Worm (Caenorhabditis elegans) whole organism, L4 larva: ENCODE results near the gene B0244.5.
A peak's percentile ranks its signal among the peaks of the same experiment; 100 is the strongest.

Source experiments
- D1046.2 ChIP-seq: fragments of 200-800 bp; sonication (Bioruptor generic); IDR thresholded peaks from 2 replicates; pipeline ENCODE4 v1.3.6; 2022; ENCODE audit warnings: missing genetic modification characterization, missing compliant biosample characterization
- F10B5.3 ChIP-seq: sonication (generic microtip); optimal IDR thresholded peaks from 2 replicates; lab custom pipeline; 2016; ENCODE audit warnings: mild to moderate bottlenecking, missing genetic modification characterization, missing compliant biosample characterization
- F26F4.8 ChIP-seq: fragments of 200-800 bp; sonication (Bioruptor generic); conservative IDR thresholded peaks from 2 replicates; pipeline ENCODE4 v1.3.6; 2022; ENCODE audit warnings: missing genetic modification characterization, missing compliant biosample characterization
- R02D3.7 ChIP-seq: fragments of 150-350 bp; sonication (generic microtip); optimal IDR thresholded peaks from 3 replicates; lab custom pipeline; 2014; ENCODE audit warnings: missing biosample characterization, missing genetic modification characterization
- T26A8.4 ChIP-seq: fragments of 200-800 bp; sonication (Bioruptor generic); IDR thresholded peaks from 2 replicates; pipeline ENCODE4 v1.3.6; 2022; ENCODE audit warnings: missing genetic modification characterization, missing compliant biosample characterization
- Y5F2A.4 ChIP-seq: fragments of 200-800 bp; sonication (Bioruptor generic); optimal IDR thresholded peaks from 2 replicates; lab custom pipeline; 2018; ENCODE audit warnings: mild to moderate bottlenecking, missing genetic modification characterization, missing compliant biosample characterization
- ZK546.5 ChIP-seq, 2 experiments: sonication (generic microtip); optimal IDR thresholded peaks; 2 replicates each; lab custom pipeline; 2017; ENCODE audit warnings: missing biosample characterization in 2 of 2, missing genetic modification characterization in 2 of 2
- aha-1 ChIP-seq: fragments of 150-350 bp; peaks from one replicate; lab custom pipeline; 2014; ENCODE audit warnings: missing biosample characterization, missing genetic modification characterization
- aly-2 ChIP-seq: sonication (generic microtip); optimal IDR thresholded peaks from 2 replicates; lab custom pipeline; 2018; ENCODE audit warnings: missing biosample characterization, missing genetic modification characterization
- ama-1 ChIP-seq: fragments of 150-350 bp; optimal IDR thresholded peaks from 2 replicates; lab custom pipeline; 2014; ENCODE audit warnings: inconsistent platforms, mixed read lengths
- attf-4 ChIP-seq: sonication (generic microtip); optimal IDR thresholded peaks from 3 replicates; lab custom pipeline; 2017; ENCODE audit warnings: missing biosample characterization, missing genetic modification characterization
- ceh-20 ChIP-seq: fragments of 200-800 bp; sonication (Bioruptor generic); IDR thresholded peaks from 2 replicates; pipeline ENCODE4 v1.3.6; 2022; ENCODE audit warnings: missing genetic modification reagents, missing genetic modification characterization, missing compliant biosample characterization
- ceh-32 ChIP-seq: sonication (generic microtip); optimal IDR thresholded peaks from 2 replicates; lab custom pipeline; 2016; ENCODE audit warnings: mild to moderate bottlenecking, missing genetic modification characterization, missing compliant biosample characterization; ENCODE audit not compliant: poor library complexity
- ceh-62 ChIP-seq: sonication (generic microtip); optimal IDR thresholded peaks from 2 replicates; lab custom pipeline; 2017; ENCODE audit warnings: missing biosample characterization, missing genetic modification characterization
- ceh-82 ChIP-seq: sonication (generic microtip); optimal IDR thresholded peaks from 2 replicates; lab custom pipeline; 2017; ENCODE audit warnings: missing biosample characterization, missing genetic modification characterization
- cey-2 ChIP-seq: sonication (generic microtip); optimal IDR thresholded peaks from 3 replicates; lab custom pipeline; 2017; ENCODE audit warnings: missing genetic modification characterization, mild to moderate bottlenecking, missing compliant biosample characterization, antibody characterized with exemption, borderline replicate concordance; ENCODE audit not compliant: insufficient read depth
- ctbp-1 ChIP-seq: fragments of 200-800 bp; sonication (Bioruptor generic); IDR thresholded peaks from 2 replicates; pipeline ENCODE4 v1.3.6; 2022; ENCODE audit warnings: missing genetic modification reagents, missing genetic modification characterization, missing compliant biosample characterization
- daf-16 ChIP-seq, 3 experiments: sonication (generic microtip); optimal IDR thresholded peaks; 2 replicates each; lab custom pipeline; 2016 to 2017; ENCODE audit warnings: missing genetic modification characterization in 3 of 3, missing genetic modification reagents in 3 of 3, mild to moderate bottlenecking in 2 of 3, missing compliant biosample characterization in 2 of 3, missing biosample characterization in 1 of 3, moderate library complexity in 1 of 3
- daf-8 ChIP-seq: fragments of 200-800 bp; sonication (Bioruptor generic); IDR thresholded peaks from 2 replicates; pipeline ENCODE4 v1.3.6; 2022; ENCODE audit warnings: missing genetic modification characterization, missing compliant biosample characterization
- dmd-9 ChIP-seq: fragments of 200-800 bp; sonication (Bioruptor generic); IDR thresholded peaks from 2 replicates; pipeline ENCODE4 v1.3.6; 2022; ENCODE audit warnings: missing genetic modification reagents, missing genetic modification characterization, missing compliant biosample characterization
- dpl-1 ChIP-seq: fragments of 150-350 bp; optimal IDR thresholded peaks from 2 replicates; lab custom pipeline; 2014; ENCODE audit warnings: missing biosample characterization, missing genetic modification reagents, missing genetic modification characterization
- duxl-1 ChIP-seq: sonication (generic microtip); optimal IDR thresholded peaks from 2 replicates; lab custom pipeline; 2016; ENCODE audit warnings: mild to moderate bottlenecking, missing genetic modification characterization, moderate library complexity, missing compliant biosample characterization; ENCODE audit not compliant: poor library complexity
- egl-27 ChIP-seq: sonication (generic microtip); optimal IDR thresholded peaks from 3 replicates; lab custom pipeline; 2017; ENCODE audit warnings: missing biosample characterization, missing genetic modification reagents, missing genetic modification characterization
- fkh-10 ChIP-seq: fragments of 150-350 bp; optimal IDR thresholded peaks from 2 replicates; lab custom pipeline; 2014; ENCODE audit warnings: missing biosample characterization, missing genetic modification reagents, missing genetic modification characterization
- fos-1 ChIP-seq: fragments of 150-350 bp; optimal IDR thresholded peaks from 2 replicates; lab custom pipeline; 2014; ENCODE audit warnings: missing biosample characterization, missing genetic modification characterization
- gei-8 ChIP-seq: fragments of 200-800 bp; sonication (Bioruptor generic); optimal IDR thresholded peaks from 2 replicates; lab custom pipeline; 2018; ENCODE audit warnings: mild to moderate bottlenecking, missing genetic modification characterization, missing compliant biosample characterization
- jun-1 ChIP-seq: fragments of 150-350 bp; optimal IDR thresholded peaks from 2 replicates; lab custom pipeline; 2014; ENCODE audit warnings: missing biosample characterization, missing genetic modification reagents, missing genetic modification characterization
- lim-7 ChIP-seq: fragments of 200-800 bp; sonication (Bioruptor generic); IDR thresholded peaks from 2 replicates; pipeline ENCODE4 v1.3.6; 2022; ENCODE audit warnings: missing genetic modification characterization, missing compliant biosample characterization
- lin-15B ChIP-seq: fragments of 150-350 bp; sonication (generic microtip); optimal IDR thresholded peaks from 3 replicates; lab custom pipeline; 2014; ENCODE audit warnings: missing biosample characterization, missing genetic modification characterization
- lin-29 ChIP-seq: fragments of 200-800 bp; sonication (Bioruptor generic); IDR thresholded peaks from 2 replicates; pipeline ENCODE4 v1.3.6; 2022; ENCODE audit warnings: missing genetic modification reagents, missing genetic modification characterization, missing compliant biosample characterization
- lin-39 ChIP-seq: fragments of 150-350 bp; optimal IDR thresholded peaks from 2 replicates; lab custom pipeline; 2014; ENCODE audit warnings: missing biosample characterization, missing genetic modification reagents, missing genetic modification characterization
- madf-5 ChIP-seq, 2 experiments: fragments of 200-800 bp; sonication (Bioruptor generic); IDR thresholded peaks; 2 replicates each; pipeline ENCODE4 v1.3.6; 2022; ENCODE audit warnings: missing compliant biosample characterization in 2 of 2, missing genetic modification characterization in 2 of 2
- madf-9 ChIP-seq: fragments of 200-800 bp; sonication (Bioruptor generic); conservative IDR thresholded peaks from 2 replicates; pipeline ENCODE4 v1.3.6; 2022; ENCODE audit warnings: missing genetic modification reagents, missing genetic modification characterization, missing compliant biosample characterization
- mdl-1 ChIP-seq, 2 experiments: fragments of 150-350 bp in 1 of 2; sonication (generic microtip) in 1 of 2; optimal IDR thresholded peaks; 2 replicates each; lab custom pipeline; 2014 to 2017; ENCODE audit warnings: missing biosample characterization in 2 of 2, missing genetic modification characterization in 2 of 2
- mxl-2 ChIP-seq: fragments of 200-800 bp; sonication (Bioruptor generic); conservative IDR thresholded peaks from 2 replicates; pipeline ENCODE4 v1.3.6; 2022; ENCODE audit warnings: missing genetic modification reagents, missing genetic modification characterization, missing compliant biosample characterization
- nhr-102 ChIP-seq: sonication (generic microtip); optimal IDR thresholded peaks from 2 replicates; lab custom pipeline; 2016; ENCODE audit warnings: mild to moderate bottlenecking, missing genetic modification characterization, moderate library complexity, missing compliant biosample characterization
- nhr-28 ChIP-seq: fragments of 150-350 bp; optimal IDR thresholded peaks from 2 replicates; lab custom pipeline; 2014; ENCODE audit warnings: missing biosample characterization, missing genetic modification characterization
- nhr-42 ChIP-seq: fragments of 200-800 bp; sonication (Bioruptor generic); IDR thresholded peaks from 2 replicates; pipeline ENCODE4 v1.3.6; 2022; ENCODE audit warnings: missing genetic modification characterization, missing compliant biosample characterization
- nhr-6 ChIP-seq: fragments of 150-350 bp; optimal IDR thresholded peaks from 2 replicates; lab custom pipeline; 2014; ENCODE audit warnings: missing biosample characterization, missing genetic modification characterization
- nhr-76 ChIP-seq: fragments of 150-350 bp; optimal IDR thresholded peaks from 2 replicates; lab custom pipeline; 2014; ENCODE audit warnings: missing biosample characterization, missing genetic modification characterization
- pha-4 ChIP-seq, 2 experiments: fragments of 150-350 bp in 1 of 2; fragments of 200-800 bp in 1 of 2; sonication (Bioruptor generic) in 1 of 2; IDR thresholded peaks in 1 of 2; optimal IDR thresholded peaks in 1 of 2; 2 replicates each; pipeline versions ENCODE4 v1.3.6 to Lab custom; 2014 to 2022; ENCODE audit warnings: missing genetic modification characterization in 2 of 2, missing genetic modification reagents in 2 of 2, missing biosample characterization in 1 of 2, missing compliant biosample characterization in 1 of 2
- php-3 ChIP-seq: fragments of 200-800 bp; sonication (Bioruptor generic); IDR thresholded peaks from 2 replicates; pipeline ENCODE4 v1.3.6; 2022; ENCODE audit warnings: missing genetic modification reagents, missing genetic modification characterization, missing compliant biosample characterization
- rbr-2 ChIP-seq: sonication (generic microtip); optimal IDR thresholded peaks from 2 replicates; lab custom pipeline; 2016; ENCODE audit warnings: missing genotype, missing genetic modification characterization, missing compliant biosample characterization
- saeg-2 ChIP-seq: fragments of 200-800 bp; sonication (Bioruptor generic); IDR thresholded peaks from 2 replicates; pipeline ENCODE4 v1.3.6; 2022; ENCODE audit warnings: missing genetic modification reagents, missing genetic modification characterization, missing compliant biosample characterization
- sdz-12 ChIP-seq: fragments of 200-800 bp; sonication (Bioruptor generic); optimal IDR thresholded peaks from 2 replicates; lab custom pipeline; 2018; ENCODE audit warnings: mild to moderate bottlenecking, missing genetic modification characterization, missing compliant biosample characterization
- spr-3 ChIP-seq: fragments of 200-800 bp; sonication (Bioruptor generic); optimal IDR thresholded peaks from 2 replicates; lab custom pipeline; 2018; ENCODE audit warnings: mild to moderate bottlenecking, missing genetic modification characterization, missing compliant biosample characterization
- tra-1 ChIP-seq: fragments of 200-800 bp; sonication (Bioruptor generic); IDR thresholded peaks from 2 replicates; pipeline ENCODE4 v1.3.6; 2022; ENCODE audit warnings: missing genetic modification reagents, missing genetic modification characterization, missing compliant biosample characterization
- unc-130 ChIP-seq: sonication (generic microtip); optimal IDR thresholded peaks from 2 replicates; lab custom pipeline; 2016; ENCODE audit warnings: missing genetic modification reagents, missing genetic modification characterization, missing compliant biosample characterization
- zag-1 ChIP-seq: fragments of 150-350 bp; optimal IDR thresholded peaks from 2 replicates; lab custom pipeline; 2014; ENCODE audit warnings: missing biosample characterization, missing genetic modification characterization
- zfp-3 ChIP-seq: fragments of 200-800 bp; sonication (Bioruptor generic); conservative IDR thresholded peaks from 2 replicates; pipeline ENCODE4 v1.3.6; 2022; ENCODE audit warnings: missing genetic modification reagents, missing genetic modification characterization, missing compliant biosample characterization
- ztf-11 ChIP-seq: fragments of 150-350 bp; optimal IDR thresholded peaks from 2 replicates; lab custom pipeline; 2014; ENCODE audit warnings: missing biosample characterization, missing genetic modification characterization
- ztf-7 ChIP-seq: fragments of 150-350 bp; optimal IDR thresholded peaks from 2 replicates; lab custom pipeline; 2014; ENCODE audit warnings: missing biosample characterization, missing genetic modification characterization

Gene B0244.5

ce11 chrIII:5761886-5762285, 17.2 kb downstream of the B0244.5 start (continued):
- peak; percentile 73 for TF ChIP-seq ctbp-1 (GFP tag; lab: Robert Waterston, UW)
- no peak for TF ChIP-seq ama-1 (lab: Kevin White, UChicago)
- TF ChIP-seq aha-1 (tag; lab: Kevin White, UChicago) = no peak
- TF ChIP-seq aly-2 (tag; lab: Kevin White, UChicago) = no peak
- TF ChIP-seq nhr-102 = peak; percentile 6
- no peak for TF ChIP-seq zag-1
- no peak for TF ChIP-seq dpl-1 (GFP tag; lab: Kevin White, UChicago)
- TF ChIP-seq daf-8 (GFP tag; lab: Robert Waterston, UW) = no peak
- TF ChIP-seq tra-1 (GFP tag; lab: Robert Waterston, UW) = peak; percentile 50
- TF ChIP-seq R02D3.7 = no peak
- no peak for TF ChIP-seq ceh-62 (tag; lab: Kevin White, UChicago)
- no peak for TF ChIP-seq F10B5.3
- no peak for TF ChIP-seq duxl-1 (tag; lab: Kevin White, UChicago)
- no peak for TF ChIP-seq attf-4 (tag; lab: Kevin White, UChicago)
- TF ChIP-seq ztf-11 (tag; lab: Kevin White, UChicago) = no peak
- no peak for TF ChIP-seq ZK546.5 (tag; optimal IDR thresholded peaks at IDR 0.05; lab: Kevin White, UChicago)
- no peak for TF ChIP-seq lin-29 (GFP tag; lab: Robert Waterston, UW)
- no peak for TF ChIP-seq ztf-7 (tag; lab: Kevin White, UChicago)
- TF ChIP-seq unc-130 (GFP tag; lab: Kevin White, UChicago) = peak; percentile 50
- peak in 1 of 2 experiments; percentile 39 for TF ChIP-seq daf-16 (GFP tag; optimal IDR thresholded peaks at IDR 0.05; lab: Kevin White, UChicago)
- no peak for TF ChIP-seq daf-16 (tag; optimal IDR thresholded peaks at IDR 0.05; lab: Kevin White, UChicago)
- no peak for TF ChIP-seq Y5F2A.4 (GFP tag; lab: Kevin White, UChicago)
- no peak for TF ChIP-seq lin-39
- TF ChIP-seq egl-27 = no peak
- TF ChIP-seq jun-1 (tag; lab: Kevin White, UChicago) = no peak
- peak; percentile 65 for TF ChIP-seq pha-4 (GFP tag; IDR thresholded peaks at IDR 0.05; lab: Robert Waterston, UW)
- no peak for TF ChIP-seq pha-4 (tag; optimal IDR thresholded peaks at IDR 0.05; lab: Kevin White, UChicago)
- no peak for TF ChIP-seq lin-15B (tag; lab: Kevin White, UChicago)
- no peak for TF ChIP-seq ceh-20 (GFP tag; lab: Robert Waterston, UW)
- TF ChIP-seq gei-8 (GFP tag; lab: Kevin White, UChicago) = no peak
- TF ChIP-seq zfp-3 = no peak
- no peak for TF ChIP-seq nhr-28 (tag; lab: Kevin White, UChicago)
- no peak for TF ChIP-seq fkh-10
- no peak for TF ChIP-seq ceh-32 (tag; lab: Kevin White, UChicago)
- TF ChIP-seq T26A8.4 = peak; percentile 63
- TF ChIP-seq ceh-82 (tag; lab: Kevin White, UChicago) = no peak
- TF ChIP-seq nhr-42 (GFP tag; lab: Robert Waterston, UW) = no peak
- no peak for TF ChIP-seq cey-2 (tag; lab: Kevin White, UChicago)
- no peak for TF ChIP-seq mdl-1 (tag; optimal IDR thresholded peaks at IDR 0.05; lab: Kevin White, UChicago)
- no peak for TF ChIP-seq sdz-12 (GFP tag; lab: Kevin White, UChicago)
- no peak for TF ChIP-seq nhr-6 (tag; lab: Kevin White, UChicago)
- no peak for TF ChIP-seq rbr-2 (tag; lab: Kevin White, UChicago)

- TF ChIP-seq php-3 (GFP tag; lab: Robert Waterston, UW) = no peak
- no peak for TF ChIP-seq mxl-2 (GFP tag; lab: Robert Waterston, UW)
- TF ChIP-seq saeg-2 (GFP tag; lab: Robert Waterston, UW) = no peak
- no peak for TF ChIP-seq lim-7
- TF ChIP-seq ztf-7 (tag; lab: Kevin White, UChicago) = no peak
- TF ChIP-seq D1046.2 = no peak
- TF ChIP-seq ZK546.5 (tag; optimal IDR thresholded peaks at IDR 0.05; lab: Kevin White, UChicago) = no peak
- TF ChIP-seq zag-1 = no peak
- TF ChIP-seq sdz-12 (GFP tag; lab: Kevin White, UChicago) = no peak
- no peak for TF ChIP-seq nhr-76 (tag; lab: Kevin White, UChicago)
- no peak for TF ChIP-seq mdl-1 (tag; optimal IDR thresholded peaks at IDR 0.05; lab: Kevin White, UChicago)
- no peak for TF ChIP-seq madf-5 (GFP tag; IDR thresholded peaks at IDR 0.05; lab: Robert Waterston, UW)
- no peak for TF ChIP-seq spr-3 (GFP tag; lab: Kevin White, UChicago)
- TF ChIP-seq aly-2 (tag; lab: Kevin White, UChicago) = no peak
- no peak for TF ChIP-seq F26F4.8 (GFP tag; lab: Robert Waterston, UW)
- no peak for TF ChIP-seq fos-1 (tag; lab: Kevin White, UChicago)
- no peak for TF ChIP-seq dmd-9 (GFP tag; lab: Robert Waterston, UW)
- no peak for TF ChIP-seq madf-9 (GFP tag; lab: Robert Waterston, UW)
- TF ChIP-seq nhr-6 (tag; lab: Kevin White, UChicago) = no peak
Observed at ce11 chrIII:5763988-5764387, 19.3 kb downstream of the B0244.5 start.
